Worm (Caenorhabditis elegans): Measurements from ENCODE around the gene B0304.2.

Gene B0304.2

DNA sequence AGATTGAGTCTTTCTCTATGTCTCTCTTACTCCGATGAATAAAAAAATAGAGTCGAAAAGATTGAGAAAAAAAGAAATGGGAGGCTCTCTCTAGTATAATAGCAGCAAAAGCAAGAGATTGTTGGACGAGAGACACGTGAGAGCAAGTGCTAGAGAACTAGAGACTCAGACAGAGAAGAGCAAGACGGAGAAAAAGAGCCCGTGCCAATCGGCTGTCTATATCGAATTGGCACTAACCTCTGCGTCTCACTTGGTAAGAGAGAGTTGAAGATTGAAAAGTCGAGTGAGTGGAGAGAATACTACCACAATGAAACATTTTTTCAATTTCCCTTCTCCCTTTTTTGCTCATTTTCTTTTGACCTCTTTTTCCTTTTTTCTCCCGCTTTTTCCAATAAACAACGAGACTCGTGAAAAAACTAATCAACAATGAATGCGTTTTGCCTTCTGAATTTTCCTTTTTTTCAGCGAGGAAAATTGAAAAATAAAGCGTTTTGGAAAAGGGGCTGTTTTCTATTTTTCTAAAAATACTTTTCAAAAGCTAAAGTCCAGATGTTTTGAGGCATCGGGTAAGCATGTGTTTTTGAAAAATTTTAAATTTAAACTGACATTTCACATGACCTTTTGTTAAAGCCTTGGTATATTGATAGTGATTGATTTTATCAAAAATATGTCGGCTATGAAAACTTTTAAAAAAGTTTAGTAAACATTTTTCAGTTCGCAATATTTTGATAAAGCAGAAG, 16.7 kb upstream of the B0304.2 start:
- TF ChIP-seq ceh-14 (tag; optimal IDR thresholded peaks at IDR 0.05) (peak; percentile 83), nhr-232 (tag; optimal IDR thresholded peaks at IDR 0.05) (no peak), elt-4 (tag; optimal IDR thresholded peaks at IDR 0.05) (no peak), unc-42 (tag; optimal IDR thresholded peaks at IDR 0.05) (peak; percentile 83), zip-5 (tag; optimal IDR thresholded peaks at IDR 0.05) (no peak), rnt-1 (tag; optimal IDR thresholded peaks at IDR 0.05) (no peak), ceh-31 (tag; optimal IDR thresholded peaks at IDR 0.05) (peak; percentile 56), madf-2 (tag; optimal IDR thresholded peaks at IDR 0.05) (no peak), K09A11.1 (tag; optimal IDR thresholded peaks at IDR 0.05; ENCODE audit: insufficient read depth) (no peak), pag-3 (tag; optimal IDR thresholded peaks at IDR 0.05; ENCODE audit: borderline replicate concordance) (no peak), ahr-1 (tag; optimal IDR thresholded peaks at IDR 0.05) (no peak), dve-1 (tag; optimal IDR thresholded peaks at IDR 0.05) (no peak), T23F11.4 (GFP tag; optimal IDR thresholded peaks at IDR 0.05) (no peak), gmeb-2 (tag; optimal IDR thresholded peaks at IDR 0.05) (no peak), ceh-18 (tag; optimal IDR thresholded peaks at IDR 0.05) (peak; percentile 70), ceh-9 (tag; optimal IDR thresholded peaks at IDR 0.05) (no peak), C08G9.2 (tag; optimal IDR thresholded peaks at IDR 0.05) (no peak), nfya-1 (tag; optimal IDR thresholded peaks at IDR 0.05) (peak; percentile 92), tbx-2 (tag; optimal IDR thresholded peaks at IDR 0.05) (peak; percentile 42), ceh-19 (GFP tag; optimal IDR thresholded peaks at IDR 0.05) (no peak), ceh-2 (tag; optimal IDR thresholded peaks at IDR 0.05) (no peak), hlh-30 (tag; optimal IDR thresholded peaks at IDR 0.05; ENCODE audit: insufficient read depth) (peak; percentile 86), pros-1 (tag; optimal IDR thresholded peaks at IDR 0.05) (peak; percentile 26), nhr-11 (tag; optimal IDR thresholded peaks at IDR 0.05) (no peak), pha-2 (tag; optimal IDR thresholded peaks at IDR 0.05) (no peak), sox-2 (GFP tag; IDR thresholded peaks at IDR 0.05) (no peak), unc-55 (GFP tag; optimal IDR thresholded peaks at IDR 0.05) (peak; percentile 77), sdc-2 (tag; optimal IDR thresholded peaks at IDR 0.05) (peak; percentile 4), ceh-48 (tag; optimal IDR thresholded peaks at IDR 0.05) (no peak), ceh-34 (tag; optimal IDR thresholded peaks at IDR 0.05) (peak; percentile 30), F13H6.1 (tag; optimal IDR thresholded peaks at IDR 0.05) (no peak)

DNA sequence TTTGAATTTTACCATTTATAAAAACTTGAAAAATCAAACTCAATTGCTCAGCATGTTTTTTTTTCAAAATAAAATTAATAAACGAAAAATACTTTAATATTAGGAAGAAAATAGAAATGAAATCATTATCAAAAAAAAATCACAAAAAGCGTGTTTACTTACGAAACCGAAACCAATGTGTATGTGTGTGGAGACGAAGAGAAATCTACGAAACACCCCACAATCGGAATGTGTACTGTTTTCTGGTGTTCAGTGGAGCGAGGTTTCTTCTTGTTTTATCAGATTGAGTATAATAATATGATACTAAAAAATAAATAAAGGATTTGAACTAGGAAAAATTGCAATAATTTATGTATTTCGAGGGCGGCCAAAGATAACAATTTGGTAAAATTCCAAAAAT, 15.8 kb upstream of the B0304.2 start:
- TF ChIP-seq nfya-1 (tag; optimal IDR thresholded peaks at IDR 0.05) (no peak), pha-4 (tag; optimal IDR thresholded peaks at IDR 0.05) (no peak), elt-2 (tag; optimal IDR thresholded peaks at IDR 0.05) (no peak), lim-6 (tag; optimal IDR thresholded peaks at IDR 0.05) (no peak), ref-2 (tag; optimal IDR thresholded peaks at IDR 0.05) (no peak)

DNA sequence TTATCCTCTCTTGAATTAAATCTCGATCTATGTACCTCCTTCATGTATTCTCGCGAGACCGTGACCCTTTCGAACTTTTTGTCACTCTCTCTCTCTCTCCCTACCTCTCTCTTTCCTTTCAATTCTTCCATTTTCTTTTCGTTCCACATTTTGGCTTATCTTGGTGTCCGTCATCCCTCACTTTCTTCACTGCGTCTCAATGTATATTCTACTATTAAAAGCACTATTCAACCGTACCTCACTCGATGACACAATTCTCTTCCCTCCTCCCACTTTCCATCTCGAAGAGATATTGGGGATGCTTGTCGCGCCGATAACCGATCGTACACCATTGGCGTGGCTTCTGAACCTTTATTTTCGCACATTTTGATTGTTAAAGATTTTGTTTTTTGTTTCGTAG, 12.7 kb upstream of the B0304.2 start:
- peak; percentile 1 for TF ChIP-seq ref-2 (tag; optimal IDR thresholded peaks at IDR 0.05)
- TF ChIP-seq unc-3 (GFP tag; conservative IDR thresholded peaks at IDR 0.05), result no peak
- TF ChIP-seq unc-3 (tag; optimal IDR thresholded peaks at IDR 0.05), result no peak

DNA sequence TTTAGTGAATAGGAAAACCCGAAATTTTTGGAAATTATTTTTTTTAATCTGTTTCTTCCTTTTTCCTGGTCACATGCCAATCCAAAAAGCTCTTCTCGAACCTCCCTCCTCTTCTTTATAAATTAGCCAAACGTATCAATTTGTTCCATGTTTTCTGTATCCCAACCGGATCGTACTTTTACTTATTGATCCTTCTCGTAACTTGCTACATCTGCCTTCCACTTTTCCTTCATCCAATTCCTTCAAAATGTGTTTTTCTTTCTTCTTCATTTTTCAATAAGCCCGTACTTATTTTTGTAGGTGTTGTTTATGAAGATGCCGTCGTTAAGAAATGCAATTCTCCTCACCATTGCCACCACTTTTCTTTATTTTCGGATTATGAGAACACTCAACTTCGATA, 11.5 kb upstream of the B0304.2 start, which contains the start of gene cyp-23A1:
Gene cyp-23A1 (plus strand): TSS at position 301 of the 400 bp plus-strand sequence.
- no peak for TF ChIP-seq nfya-1 (tag; optimal IDR thresholded peaks at IDR 0.05)
- no peak for TF ChIP-seq pqm-1 (tag; optimal IDR thresholded peaks at IDR 0.05)
- TF ChIP-seq unc-55 (GFP tag; optimal IDR thresholded peaks at IDR 0.05), result no peak
- TF ChIP-seq ceh-2 (tag; optimal IDR thresholded peaks at IDR 0.05), result no peak
- TF ChIP-seq tbx-7 (tag; optimal IDR thresholded peaks at IDR 0.05), result no peak
- no peak for TF ChIP-seq sox-4 (tag; optimal IDR thresholded peaks at IDR 0.05)
- no peak for TF ChIP-seq ceh-48 (tag; optimal IDR thresholded peaks at IDR 0.05)
- TF ChIP-seq pros-1 (tag; optimal IDR thresholded peaks at IDR 0.05), result no peak
- TF ChIP-seq ceh-14 (tag; optimal IDR thresholded peaks at IDR 0.05), result no peak
- TF ChIP-seq odd-2 (tag; optimal IDR thresholded peaks at IDR 0.05), result no peak
- TF ChIP-seq sox-2 (GFP tag; IDR thresholded peaks at IDR 0.05), result no peak
- TF ChIP-seq eyg-1 (tag; optimal IDR thresholded peaks at IDR 0.05), result no peak
- no peak for TF ChIP-seq lin-11 (tag; optimal IDR thresholded peaks at IDR 0.05)
- TF ChIP-seq pat-9 (tag; optimal IDR thresholded peaks at IDR 0.05), result no peak
- TF ChIP-seq ttx-3 (tag; optimal IDR thresholded peaks at IDR 0.05), result no peak
- TF ChIP-seq ceh-22 (tag; optimal IDR thresholded peaks at IDR 0.05), result no peak
- no peak for TF ChIP-seq npax-4 (tag; optimal IDR thresholded peaks at IDR 0.05)
- TF ChIP-seq syd-9 (tag; optimal IDR thresholded peaks at IDR 0.05), result no peak
- TF ChIP-seq C08G9.2 (tag; optimal IDR thresholded peaks at IDR 0.05), result no peak
